Worm (Caenorhabditis elegans) whole organism, L3 larva: ENCODE data around the gene F09G2.2.

ENCODE experiments used
- R02D3.7 ChIP-seq: fragments of 150-350 bp; optimal IDR thresholded peaks from 2 replicates; lab custom pipeline; 2014; ENCODE audit warnings: missing biosample characterization, missing genetic modification characterization
- ZK546.5 ChIP-seq: sonication (generic microtip); optimal IDR thresholded peaks from 2 replicates; lab custom pipeline; 2017; ENCODE audit warnings: missing biosample characterization, missing genetic modification characterization
- aly-2 ChIP-seq: fragments of 150-350 bp; optimal IDR thresholded peaks from 2 replicates; lab custom pipeline; 2014; ENCODE audit warnings: missing biosample characterization, missing genetic modification characterization
- ama-1 ChIP-seq: fragments of 150-350 bp; optimal IDR thresholded peaks from 2 replicates; lab custom pipeline; 2018
- ceh-16 ChIP-seq: sonication (generic microtip); optimal IDR thresholded peaks from 2 replicates; lab custom pipeline; 2017; ENCODE audit warnings: missing biosample characterization, missing genetic modification characterization
- ceh-28 ChIP-seq: fragments of 150-350 bp; optimal IDR thresholded peaks from 2 replicates; lab custom pipeline; 2014; ENCODE audit warnings: missing biosample characterization, missing genetic modification reagents, missing genetic modification characterization
- ceh-82 ChIP-seq: fragments of 150-350 bp; optimal IDR thresholded peaks from 2 replicates; lab custom pipeline; 2014; ENCODE audit warnings: missing biosample characterization, missing genetic modification characterization
- ceh-9 ChIP-seq: sonication (generic microtip); optimal IDR thresholded peaks from 2 replicates; lab custom pipeline; 2018; ENCODE audit warnings: missing biosample characterization, missing genetic modification characterization
- daf-12 ChIP-seq: fragments of 150-350 bp; optimal IDR thresholded peaks from 2 replicates; lab custom pipeline; 2014; ENCODE audit warnings: missing biosample characterization, missing genetic modification reagents, missing genetic modification characterization
- egl-27 ChIP-seq: sonication (generic microtip); optimal IDR thresholded peaks from 4 replicates; lab custom pipeline; 2017; ENCODE audit warnings: missing biosample characterization, missing genetic modification reagents, missing genetic modification characterization
- egl-5 ChIP-seq: fragments of 150-350 bp; optimal IDR thresholded peaks from 2 replicates; lab custom pipeline; 2017; ENCODE audit warnings: missing biosample characterization, missing genetic modification reagents, missing genetic modification characterization, inconsistent platforms
- elt-1 ChIP-seq: fragments of 150-350 bp; optimal IDR thresholded peaks from 2 replicates; lab custom pipeline; 2014; ENCODE audit warnings: missing biosample characterization, missing genetic modification characterization
- elt-2 ChIP-seq: sonication (generic microtip); optimal IDR thresholded peaks from 2 replicates; lab custom pipeline; 2016; ENCODE audit warnings: missing genetic modification reagents, mild to moderate bottlenecking, missing genetic modification characterization, missing compliant biosample characterization
- elt-3 ChIP-seq, 3 experiments: fragments of 150-350 bp in 1 of 3; sonication (generic microtip) in 2 of 3; optimal IDR thresholded peaks; 2 replicates in 2 of 3; 4 replicates in 1 of 3; lab custom pipeline; 2014 to 2017; ENCODE audit warnings: missing biosample characterization in 3 of 3, missing genetic modification characterization in 3 of 3
- eor-1 ChIP-seq, 2 experiments: fragments of 150-350 bp; optimal IDR thresholded peaks; 2 replicates each; lab custom pipeline; 2014 to 2018; ENCODE audit warnings: missing biosample characterization in 2 of 2, missing genetic modification characterization in 2 of 2
- fkh-10 ChIP-seq: sonication (generic microtip); optimal IDR thresholded peaks from 2 replicates; lab custom pipeline; 2017; ENCODE audit warnings: missing biosample characterization, missing genetic modification reagents, missing genetic modification characterization
- fkh-2 ChIP-seq: fragments of 150-350 bp; optimal IDR thresholded peaks from 2 replicates; lab custom pipeline; 2014; ENCODE audit warnings: missing biosample characterization, missing genetic modification reagents, missing genetic modification characterization
- fos-1 ChIP-seq: fragments of 150-350 bp; optimal IDR thresholded peaks from 2 replicates; lab custom pipeline; 2014; ENCODE audit warnings: missing biosample characterization, missing genetic modification characterization
- hmg-11 ChIP-seq: sonication (generic microtip); optimal IDR thresholded peaks from 2 replicates; lab custom pipeline; 2016; ENCODE audit warnings: missing genetic modification characterization, missing compliant biosample characterization
- jun-1 ChIP-seq: fragments of 150-350 bp; optimal IDR thresholded peaks from 2 replicates; lab custom pipeline; 2014; ENCODE audit warnings: missing biosample characterization, missing genetic modification reagents, missing genetic modification characterization
- lin-15B ChIP-seq: fragments of 150-350 bp; optimal IDR thresholded peaks from 2 replicates; lab custom pipeline; 2014; ENCODE audit warnings: missing biosample characterization, missing genetic modification characterization
- lin-39 ChIP-seq: fragments of 150-350 bp; optimal IDR thresholded peaks from 2 replicates; lab custom pipeline; 2018; ENCODE audit warnings: missing biosample characterization, missing genetic modification reagents, missing genetic modification characterization
- lsy-12 ChIP-seq: sonication (generic microtip); optimal IDR thresholded peaks from 2 replicates; lab custom pipeline; 2016; ENCODE audit warnings: mild to moderate bottlenecking, missing genetic modification characterization, missing compliant biosample characterization
- mdl-1 ChIP-seq: fragments of 150-350 bp; optimal IDR thresholded peaks from 2 replicates; lab custom pipeline; 2014; ENCODE audit warnings: missing biosample characterization, missing genetic modification characterization
- mml-1 ChIP-seq: fragments of 150-350 bp; sonication (generic microtip); optimal IDR thresholded peaks from 3 replicates; lab custom pipeline; 2014; ENCODE audit warnings: missing biosample characterization, missing genetic modification characterization
- nfya-1 ChIP-seq: sonication (generic microtip); optimal IDR thresholded peaks from 2 replicates; lab custom pipeline; 2017; ENCODE audit warnings: missing genetic modification characterization, mild to moderate bottlenecking, missing compliant biosample characterization, antibody characterized with exemption, moderate library complexity; ENCODE audit not compliant: insufficient read depth
- nhr-11 ChIP-seq: fragments of 150-350 bp; optimal IDR thresholded peaks from 2 replicates; lab custom pipeline; 2014; ENCODE audit warnings: missing biosample characterization, missing genetic modification characterization
- nhr-12 ChIP-seq: fragments of 150-350 bp; optimal IDR thresholded peaks from 2 replicates; lab custom pipeline; 2014; ENCODE audit warnings: missing biosample characterization, missing genetic modification characterization
- nhr-23 ChIP-seq: fragments of 150-350 bp; optimal IDR thresholded peaks from 2 replicates; lab custom pipeline; 2014; ENCODE audit warnings: missing biosample characterization, missing genetic modification reagents, missing genetic modification characterization
- nhr-237 ChIP-seq: fragments of 150-350 bp; optimal IDR thresholded peaks from 2 replicates; lab custom pipeline; 2014; ENCODE audit warnings: missing biosample characterization, missing genetic modification characterization
- nhr-25 ChIP-seq: sonication (generic microtip); optimal IDR thresholded peaks from 2 replicates; lab custom pipeline; 2017; ENCODE audit warnings: missing biosample characterization, missing genetic modification characterization
- nhr-28 ChIP-seq: fragments of 150-350 bp; optimal IDR thresholded peaks from 2 replicates; lab custom pipeline; 2014; ENCODE audit warnings: missing biosample characterization, missing genetic modification characterization
- nhr-43 ChIP-seq: sonication (generic microtip); optimal IDR thresholded peaks from 2 replicates; lab custom pipeline; 2016; ENCODE audit warnings: mild to moderate bottlenecking, missing genetic modification characterization, missing compliant biosample characterization; ENCODE audit not compliant: poor library complexity, severe bottlenecking
- nhr-67 ChIP-seq: fragments of 150-350 bp; optimal IDR thresholded peaks from 2 replicates; lab custom pipeline; 2014; ENCODE audit warnings: missing biosample characterization, missing genetic modification characterization
- nhr-76 ChIP-seq: fragments of 150-350 bp; sonication (generic microtip); optimal IDR thresholded peaks from 5 replicates; lab custom pipeline; 2014; ENCODE audit warnings: missing biosample characterization, missing genetic modification characterization
- nhr-77 ChIP-seq: fragments of 150-350 bp; optimal IDR thresholded peaks from 2 replicates; lab custom pipeline; 2014; ENCODE audit warnings: missing biosample characterization, missing genetic modification characterization
- pha-4 ChIP-seq: fragments of 150-350 bp; optimal IDR thresholded peaks from 2 replicates; lab custom pipeline; 2014; ENCODE audit warnings: missing biosample characterization, missing genetic modification reagents, missing genetic modification characterization
- pqm-1 ChIP-seq: fragments of 150-350 bp; optimal IDR thresholded peaks from 2 replicates; lab custom pipeline; 2017; ENCODE audit warnings: missing biosample characterization, missing genetic modification characterization, inconsistent platforms
- sea-2 ChIP-seq: fragments of 150-350 bp; sonication (generic microtip); optimal IDR thresholded peaks from 4 replicates; lab custom pipeline; 2014; ENCODE audit warnings: missing biosample characterization, missing genetic modification reagents, missing genetic modification characterization
- skn-1 ChIP-seq: fragments of 150-350 bp; optimal IDR thresholded peaks from 2 replicates; lab custom pipeline; 2014; ENCODE audit warnings: missing biosample characterization, missing genetic modification characterization
- snpc-4 ChIP-seq: fragments of 150-350 bp; optimal IDR thresholded peaks from 2 replicates; lab custom pipeline; 2014; ENCODE audit warnings: missing biosample characterization, missing genetic modification characterization
- tbx-2 ChIP-seq: sonication (generic microtip); optimal IDR thresholded peaks from 2 replicates; lab custom pipeline; 2016; ENCODE audit warnings: mild to moderate bottlenecking, missing genetic modification characterization, missing compliant biosample characterization
- unc-39 ChIP-seq: sonication (generic microtip); optimal IDR thresholded peaks from 4 replicates; lab custom pipeline; 2017; ENCODE audit warnings: missing biosample characterization, missing genetic modification characterization
- unc-62 ChIP-seq: fragments of 150-350 bp; sonication (generic microtip); optimal IDR thresholded peaks from 4 replicates; lab custom pipeline; 2014; ENCODE audit warnings: missing biosample characterization, missing genetic modification reagents, missing genetic modification characterization
- zag-1 ChIP-seq: fragments of 150-350 bp; optimal IDR thresholded peaks from 2 replicates; lab custom pipeline; 2014; ENCODE audit warnings: missing biosample characterization, missing genetic modification characterization
- ztf-11 ChIP-seq: fragments of 150-350 bp; optimal IDR thresholded peaks from 2 replicates; lab custom pipeline; 2014; ENCODE audit warnings: missing biosample characterization, missing genetic modification characterization
- ztf-4 ChIP-seq: fragments of 150-350 bp; optimal IDR thresholded peaks from 2 replicates; lab custom pipeline; 2014; ENCODE audit warnings: missing biosample characterization, missing genetic modification characterization

Gene F09G2.2

ce11 chrV:7196498-7196966, at the start of gene F09G2.2:
Gene F09G2.2 (plus strand): TSS chrV:7196916.
- TF ChIP-seq unc-39 (tag; lab: Kevin White, UChicago), result no peak
- TF ChIP-seq nhr-77 (tag; lab: Kevin White, UChicago), result no peak
- TF ChIP-seq pha-4 (tag; lab: Kevin White, UChicago), result peak; percentile 89
- TF ChIP-seq ztf-11 (tag; lab: Kevin White, UChicago), result no peak
- peak; percentile 92 for TF ChIP-seq lin-15B (tag; lab: Kevin White, UChicago)
- no peak for TF ChIP-seq mml-1 (tag; lab: Kevin White, UChicago)
- TF ChIP-seq nhr-28 (tag; lab: Kevin White, UChicago), result no peak
- no peak for TF ChIP-seq unc-62 (GFP tag; lab: Kevin White, UChicago)
- no peak for TF ChIP-seq fos-1 (tag; lab: Kevin White, UChicago)
- TF ChIP-seq elt-1 (tag; lab: Kevin White, UChicago), result peak; percentile 59
- no peak for TF ChIP-seq sea-2 (GFP tag; lab: Kevin White, UChicago)
- peak; percentile 16 for TF ChIP-seq ZK546.5 (tag; lab: Kevin White, UChicago)
- no peak for TF ChIP-seq mdl-1 (tag; lab: Kevin White, UChicago)
- TF ChIP-seq pqm-1, result peak; percentile 75
- TF ChIP-seq ztf-4 (tag; lab: Kevin White, UChicago), result peak; percentile 32
- TF ChIP-seq nhr-43 (tag; lab: Kevin White, UChicago), result peak; percentile 86
- no peak for TF ChIP-seq fkh-2
- no peak for TF ChIP-seq nhr-12 (tag; lab: Kevin White, UChicago)
- no peak for TF ChIP-seq ceh-16 (tag; lab: Kevin White, UChicago)
- TF ChIP-seq ceh-82 (tag; lab: Kevin White, UChicago), result peak; percentile 2
- peak; percentile 8 for TF ChIP-seq fkh-10 (GFP tag; lab: Kevin White, UChicago)
- no peak for TF ChIP-seq nhr-67 (tag; lab: Kevin White, UChicago)
- TF ChIP-seq ceh-9 (tag; lab: Kevin White, UChicago), result no peak
- TF ChIP-seq zag-1 (tag; lab: Kevin White, UChicago), result no peak
- TF ChIP-seq egl-27 (tag; lab: Kevin White, UChicago), result peak; percentile 46
- TF ChIP-seq nhr-23 (tag; lab: Kevin White, UChicago), result peak; percentile 96
- peak; percentile 64 for TF ChIP-seq ceh-28 (tag; lab: Kevin White, UChicago)
- TF ChIP-seq hmg-11, result peak; percentile 82
- TF ChIP-seq egl-5 (tag; lab: Kevin White, UChicago), result peak; percentile 87
- TF ChIP-seq eor-1 (tag; optimal IDR thresholded peaks at IDR 0.05; lab: Kevin White, UChicago), result no peak
- no peak for TF ChIP-seq nhr-11
- peak; percentile 94 for TF ChIP-seq jun-1
- TF ChIP-seq lsy-12 (tag; lab: Kevin White, UChicago), result peak; percentile 67
- TF ChIP-seq nhr-237 (tag; lab: Kevin White, UChicago), result no peak
- TF ChIP-seq ama-1 (lab: Kevin White, UChicago), result peak; percentile 78
- no peak for TF ChIP-seq elt-3 (tag; optimal IDR thresholded peaks at IDR 0.05; lab: Kevin White, UChicago)
- peak; percentile 71 for TF ChIP-seq R02D3.7
- peak; percentile 95 for TF ChIP-seq nfya-1
- peak; percentile 82 for TF ChIP-seq snpc-4 (tag; lab: Kevin White, UChicago)
- TF ChIP-seq tbx-2, result peak; percentile 45
- peak; percentile 90 for TF ChIP-seq skn-1 (tag; lab: Kevin White, UChicago)
- peak; percentile 97 for TF ChIP-seq lin-39 (tag; lab: Kevin White, UChicago)
- TF ChIP-seq aly-2 (tag; lab: Kevin White, UChicago), result no peak
- peak; percentile 96 for TF ChIP-seq nhr-25 (tag; lab: Kevin White, UChicago)
- TF ChIP-seq nhr-76, result no peak
- TF ChIP-seq elt-2 (tag; lab: Kevin White, UChicago), result peak; percentile 89
- TF ChIP-seq daf-12 (tag; lab: Kevin White, UChicago), result no peak
